Fruit fly (Drosophila melanogaster): ENCODE results near the gene eIF5B.
A peak's percentile ranks its signal among the peaks of the same experiment; 100 is the strongest.

Gene eIF5B

dm6 chr3L:3397849-3398248 is 62.9 kb downstream of the eIF5B start (continued):
- TF ChIP-seq HLHmδ (GFP tag; optimal IDR thresholded peaks at IDR 0.05): no peak
- TF ChIP-seq Sox102F (GFP tag; optimal IDR thresholded peaks at IDR 0.05): no peak
- no peak for TF ChIP-seq mam (GFP tag; optimal IDR thresholded peaks at IDR 0.05)
- TF ChIP-seq CG12769 (tag; optimal IDR thresholded peaks at IDR 0.05): no peak
- no peak for TF ChIP-seq dati (GFP tag; IDR thresholded peaks at IDR 0.05)
- TF ChIP-seq odd (GFP tag; optimal IDR thresholded peaks at IDR 0.05): no peak
- no peak for TF ChIP-seq YL-1 (GFP tag; optimal IDR thresholded peaks at IDR 0.05)
- TF ChIP-seq Sry-δ (GFP tag; optimal IDR thresholded peaks at IDR 0.05): no peak
- no peak for TF ChIP-seq Dek (tag; optimal IDR thresholded peaks at IDR 0.05)
- TF ChIP-seq cg (GFP tag; optimal IDR thresholded peaks at IDR 0.05): no peak
- TF ChIP-seq Aef1 (GFP tag; IDR thresholded peaks at IDR 0.05): no peak
- TF ChIP-seq CG1603 (tag; optimal IDR thresholded peaks at IDR 0.05): peak; percentile 40
- no peak for TF ChIP-seq D19B (GFP tag; optimal IDR thresholded peaks at IDR 0.05)
- TF ChIP-seq CG16779 (GFP tag; IDR thresholded peaks at IDR 0.05): no peak
- no peak for TF ChIP-seq CG9797 (GFP tag; optimal IDR thresholded peaks at IDR 0.05)
- TF ChIP-seq CG1832 (GFP tag; optimal IDR thresholded peaks at IDR 0.05): no peak
- no peak for TF ChIP-seq emc (GFP tag; optimal IDR thresholded peaks at IDR 0.05)
- no peak for TF ChIP-seq Ptx1 (GFP tag; IDR thresholded peaks at IDR 0.05)
- no peak for TF ChIP-seq ash1 (GFP tag; optimal IDR thresholded peaks at IDR 0.05)
- TF ChIP-seq Antp (GFP tag; optimal IDR thresholded peaks at IDR 0.05): no peak
- TF ChIP-seq CG5245 (GFP tag; optimal IDR thresholded peaks at IDR 0.05): no peak
- no peak for TF ChIP-seq amos (GFP tag; IDR thresholded peaks at IDR 0.05; ENCODE audit: partially characterized antibody)
- TF ChIP-seq Rx (GFP tag; IDR thresholded peaks at IDR 0.05): no peak
- TF ChIP-seq CG16863 (GFP tag; optimal IDR thresholded peaks at IDR 0.05): peak; percentile 14
- no peak for TF ChIP-seq CG14050 (GFP tag; IDR thresholded peaks at IDR 0.05)
- TF ChIP-seq Sox100B (GFP tag; optimal IDR thresholded peaks at IDR 0.05): no peak
- TF ChIP-seq Gug (GFP tag; IDR thresholded peaks at IDR 0.05): no peak
- no peak for TF ChIP-seq cas (GFP tag; IDR thresholded peaks at IDR 0.05)
- no peak for TF ChIP-seq CG18619 (GFP tag; optimal IDR thresholded peaks at IDR 0.05)
- no peak for TF ChIP-seq CG17361 (GFP tag; IDR thresholded peaks at IDR 0.05)
- TF ChIP-seq CG12071 (GFP tag; optimal IDR thresholded peaks at IDR 0.05): no peak
- no peak for TF ChIP-seq kay (GFP tag; optimal IDR thresholded peaks at IDR 0.05)
- no peak for TF ChIP-seq stwl (tag; optimal IDR thresholded peaks at IDR 0.05)
- TF ChIP-seq slp2 (GFP tag; optimal IDR thresholded peaks at IDR 0.05): no peak
- TF ChIP-seq Ada2b (GFP tag; IDR thresholded peaks at IDR 0.05): no peak
- no peak for TF ChIP-seq usp (GFP tag; optimal IDR thresholded peaks at IDR 0.05)
- no peak for TF ChIP-seq CG9817 (tag; optimal IDR thresholded peaks at IDR 0.05)
- no peak for TF ChIP-seq CG1647 (GFP tag; optimal IDR thresholded peaks at IDR 0.05)
- TF ChIP-seq Elba2 (GFP tag; optimal IDR thresholded peaks at IDR 0.05): no peak
- no peak for TF ChIP-seq Hmx (GFP tag; optimal IDR thresholded peaks at IDR 0.05)
- no peak for TF ChIP-seq CG5953 (GFP tag; IDR thresholded peaks at IDR 0.05)
- TF ChIP-seq Lhr (GFP tag; optimal IDR thresholded peaks at IDR 0.05): no peak
- TF ChIP-seq luna (GFP tag; optimal IDR thresholded peaks at IDR 0.05): no peak
- TF ChIP-seq abd-A (tag; optimal IDR thresholded peaks at IDR 0.05): no peak
- TF ChIP-seq Spps (tag; optimal IDR thresholded peaks at IDR 0.05): no peak
- TF ChIP-seq Mes4 (GFP tag; optimal IDR thresholded peaks at IDR 0.05): no peak
- TF ChIP-seq CG16815 (GFP tag; optimal IDR thresholded peaks at IDR 0.05): peak; percentile 24
- TF ChIP-seq ci (GFP tag; IDR thresholded peaks at IDR 0.05): no peak
- TF ChIP-seq CG17829 (tag; optimal IDR thresholded peaks at IDR 0.05): peak; percentile 8
- no peak for TF ChIP-seq Eip74EF (GFP tag; optimal IDR thresholded peaks at IDR 0.05)
- no peak for TF ChIP-seq D19A (tag; optimal IDR thresholded peaks at IDR 0.05)
- no peak for TF ChIP-seq HLH3B (GFP tag; IDR thresholded peaks at IDR 0.05)
- TF ChIP-seq Optix (GFP tag; IDR thresholded peaks at IDR 0.05): no peak
